Fruit fly (Drosophila melanogaster) whole organism, wandering third instar larva: Measurements from ENCODE around the gene Dscam4.

ENCODE experiments used
- Abd-B ChIP-seq: fragments of >200 bp; optimal IDR thresholded peaks from 2 replicates; lab custom pipeline; 2017; ENCODE audit warnings: missing biosample characterization, missing genetic modification characterization
- CG32264 ChIP-seq: fragments of 200-800 bp; sonication (Bioruptor generic); optimal IDR thresholded peaks from 2 replicates; lab custom pipeline; 2016; ENCODE audit warnings: missing biosample characterization, missing genetic modification characterization
- CG9705 ChIP-seq: fragments of 200-800 bp; sonication (Bioruptor generic); optimal IDR thresholded peaks from 2 replicates; lab custom pipeline; 2018; ENCODE audit warnings: missing biosample characterization, mild to moderate bottlenecking, missing genetic modification characterization
- CrebA ChIP-seq: fragments of 200-800 bp; sonication (Bioruptor generic); optimal IDR thresholded peaks from 2 replicates; lab custom pipeline; 2016; ENCODE audit warnings: missing biosample characterization, mild to moderate bottlenecking, missing genetic modification characterization, borderline replicate concordance
- Dfd ChIP-seq: fragments of >200 bp; optimal IDR thresholded peaks from 2 replicates; lab custom pipeline; 2017; ENCODE audit warnings: missing biosample characterization, missing genetic modification characterization
- Dif ChIP-seq: fragments of 200-275, 200-300 bp; sonication (Bioruptor generic); optimal IDR thresholded peaks from 2 replicates; lab custom pipeline; 2018; ENCODE audit warnings: missing biosample characterization, missing genetic modification characterization; ENCODE audit not compliant: partially characterized antibody
- GATAd ChIP-seq: sonication (Bioruptor generic); optimal IDR thresholded peaks from 2 replicates; lab custom pipeline; 2016; ENCODE audit warnings: missing biosample characterization, missing genetic modification characterization
- HLH106 ChIP-seq: fragments of 200-800 bp; optimal IDR thresholded peaks from 3 replicates; lab custom pipeline; 2019; ENCODE audit warnings: missing biosample characterization, mild to moderate bottlenecking, missing genetic modification characterization, moderate library complexity
- Hnf4 ChIP-seq: fragments of 200-800 bp; sonication (Bioruptor generic); optimal IDR thresholded peaks from 2 replicates; lab custom pipeline; 2016; ENCODE audit warnings: missing biosample characterization, mild to moderate bottlenecking, missing genetic modification characterization
- Hr78 ChIP-seq: fragments of >200 bp; optimal IDR thresholded peaks from 2 replicates; lab custom pipeline; 2017; ENCODE audit warnings: missing biosample characterization, missing genetic modification characterization
- Hr83 ChIP-seq: fragments of 200-300 bp; sonication (Bioruptor generic); optimal IDR thresholded peaks from 2 replicates; lab custom pipeline; 2016; ENCODE audit warnings: missing biosample characterization, mild to moderate bottlenecking, missing genetic modification characterization, moderate library complexity; ENCODE audit not compliant: poor library complexity, severe bottlenecking
- Jra ChIP-seq: sonication (Bioruptor generic); optimal IDR thresholded peaks from 2 replicates; lab custom pipeline; 2016; ENCODE audit warnings: missing biosample characterization, missing genetic modification characterization
- Mio ChIP-seq: sonication (Bioruptor generic); optimal IDR thresholded peaks from 2 replicates; lab custom pipeline; 2016; ENCODE audit warnings: missing biosample characterization, missing genetic modification characterization
- Myc ChIP-seq: fragments of >200 bp; optimal IDR thresholded peaks from 2 replicates; lab custom pipeline; 2017
- N ChIP-seq: fragments of >200 bp; optimal IDR thresholded peaks from 2 replicates; lab custom pipeline; 2018; ENCODE audit warnings: missing biosample characterization, missing external identifiers, missing genetic modification characterization
- OdsH ChIP-seq: fragments of 200-800 bp; sonication (Bioruptor generic); optimal IDR thresholded peaks from 2 replicates; lab custom pipeline; 2016; ENCODE audit warnings: missing biosample characterization, mild to moderate bottlenecking, missing genetic modification characterization
- Rel ChIP-seq, 2 experiments: fragments of 200-800 bp; sonication (Bioruptor generic) in 1 of 2; optimal IDR thresholded peaks; 2 replicates in 1 of 2; 3 replicates in 1 of 2; lab custom pipeline; 2016 to 2019; ENCODE audit warnings: mild to moderate bottlenecking in 2 of 2, missing biosample characterization in 2 of 2, missing genetic modification characterization in 2 of 2, moderate library complexity in 1 of 2
- Sp1 ChIP-seq: fragments of 200-800 bp; sonication (Bioruptor generic); optimal IDR thresholded peaks from 3 replicates; lab custom pipeline; 2019; ENCODE audit warnings: missing biosample characterization, mild to moderate bottlenecking, missing genetic modification characterization, moderate library complexity
- Vsx2 ChIP-seq: fragments of 200-300, 225-300 bp; sonication (Bioruptor generic); optimal IDR thresholded peaks from 2 replicates; lab custom pipeline; 2018; ENCODE audit warnings: missing biosample characterization, missing genetic modification characterization; ENCODE audit not compliant: partially characterized antibody
- br ChIP-seq: fragments of 200-800 bp; sonication (Bioruptor generic); optimal IDR thresholded peaks from 2 replicates; lab custom pipeline; 2016; ENCODE audit warnings: missing biosample characterization, missing genetic modification characterization
- brk ChIP-seq: fragments of 200-800 bp; sonication (Bioruptor generic); optimal IDR thresholded peaks from 2 replicates; lab custom pipeline; 2016; ENCODE audit warnings: missing biosample characterization, mild to moderate bottlenecking, missing genetic modification characterization
- dl ChIP-seq, 2 experiments: fragments of 175-275, 200-275 bp in 1 of 2; fragments of 200-275 bp in 1 of 2; sonication (Bioruptor generic); optimal IDR thresholded peaks; lab custom pipeline; 2018; ENCODE audit warnings: mild to moderate bottlenecking in 2 of 2, missing biosample characterization in 2 of 2, missing genetic modification characterization in 2 of 2, moderate library complexity in 2 of 2; ENCODE audit not compliant: partially characterized antibody in 2 of 2, insufficient read depth in 1 of 2
- dmrt93B ChIP-seq: fragments of 200-800 bp; sonication (Bioruptor generic); optimal IDR thresholded peaks from 2 replicates; lab custom pipeline; 2018; ENCODE audit warnings: missing biosample characterization, mild to moderate bottlenecking, missing genetic modification characterization
- dsf ChIP-seq: sonication (Bioruptor generic); optimal IDR thresholded peaks from 2 replicates; lab custom pipeline; 2016; ENCODE audit warnings: missing biosample characterization, missing genetic modification characterization, borderline replicate concordance
- ey ChIP-seq: fragments of 200-800 bp; sonication (Bioruptor generic); optimal IDR thresholded peaks from 2 replicates; lab custom pipeline; 2016; ENCODE audit warnings: missing biosample characterization, missing genetic modification characterization
- foxo ChIP-seq, 2 experiments: fragments of 200-800 bp; sonication (Bioruptor generic); optimal IDR thresholded peaks; 2 replicates in 1 of 2; 3 replicates in 1 of 2; lab custom pipeline; 2016 to 2017; ENCODE audit warnings: missing biosample characterization in 2 of 2, missing genetic modification characterization in 2 of 2
- fru ChIP-seq: fragments of 200-800 bp; sonication (Bioruptor generic); optimal IDR thresholded peaks from 3 replicates; lab custom pipeline; 2016; ENCODE audit warnings: missing biosample characterization, mild to moderate bottlenecking, missing genetic modification characterization
- h ChIP-seq: fragments of 200-800 bp; sonication (Bioruptor generic); optimal IDR thresholded peaks from 3 replicates; lab custom pipeline; 2016; ENCODE audit warnings: missing biosample characterization, mild to moderate bottlenecking, missing genetic modification characterization
- jim ChIP-seq: fragments of 175-275, 200-325 bp; sonication (Bioruptor generic); optimal IDR thresholded peaks from 2 replicates; lab custom pipeline; 2016; ENCODE audit warnings: missing biosample characterization, mild to moderate bottlenecking, missing genetic modification characterization
- lola ChIP-seq: fragments of >200 bp; optimal IDR thresholded peaks from 2 replicates; lab custom pipeline; 2017; ENCODE audit warnings: missing biosample characterization, missing genetic modification characterization
- pan ChIP-seq: fragments of >200 bp; optimal IDR thresholded peaks from 2 replicates; lab custom pipeline; 2017
- psq ChIP-seq: fragments of 200-800 bp; sonication (Bioruptor generic); optimal IDR thresholded peaks from 3 replicates; lab custom pipeline; 2017; ENCODE audit warnings: missing biosample characterization, mild to moderate bottlenecking, missing genetic modification characterization, moderate library complexity
- rgr ChIP-seq: fragments of 200-800 bp; sonication (Bioruptor generic); optimal IDR thresholded peaks from 3 replicates; lab custom pipeline; 2016; ENCODE audit warnings: missing biosample characterization, mild to moderate bottlenecking, missing genetic modification characterization
- sage ChIP-seq: fragments of 200-800 bp; sonication (Bioruptor generic); optimal IDR thresholded peaks from 2 replicates; lab custom pipeline; 2016; ENCODE audit warnings: missing biosample characterization, mild to moderate bottlenecking, missing genetic modification characterization
- sv ChIP-seq: fragments of 200-800 bp; sonication (Bioruptor generic); optimal IDR thresholded peaks from 3 replicates; lab custom pipeline; 2016; ENCODE audit warnings: missing biosample characterization, missing genetic modification characterization
- tai ChIP-seq: sonication (Bioruptor generic); optimal IDR thresholded peaks from 2 replicates; lab custom pipeline; 2016; ENCODE audit warnings: missing biosample characterization, missing genetic modification characterization
- usp ChIP-seq: fragments of >200 bp; optimal IDR thresholded peaks from 2 replicates; lab custom pipeline; 2017; ENCODE audit warnings: missing biosample characterization, missing genetic modification characterization
- woc ChIP-seq: sonication (Bioruptor generic); optimal IDR thresholded peaks from 2 replicates; lab custom pipeline; 2016; ENCODE audit warnings: missing biosample characterization, mild to moderate bottlenecking, missing genetic modification characterization

Dscam4 gene

dm6 chr3L:8284651-8285050 lies 46.2 kb downstream of the Dscam4 start:
- TF ChIP-seq Rel (GFP tag; optimal IDR thresholded peaks at IDR 0.05; lab: Kevin White, UChicago) (no peak), Rel (tag; optimal IDR thresholded peaks at IDR 0.05; lab: Kevin White, UChicago) (no peak), woc (GFP tag; lab: Kevin White, UChicago) (peak; percentile 12), brk (GFP tag; lab: Kevin White, UChicago) (no peak), dsf (GFP tag; lab: Kevin White, UChicago) (no peak), Sp1 (GFP tag; lab: Kevin White, UChicago) (peak; percentile 29), CrebA (GFP tag; lab: Kevin White, UChicago) (no peak), pan (lab: Kevin White, UChicago) (no peak), Myc (no peak), CG9705 (no peak), Abd-B (GFP tag; lab: Kevin White, UChicago) (no peak), h (GFP tag; lab: Kevin White, UChicago) (peak; percentile 64), rgr (GFP tag; lab: Kevin White, UChicago) (peak; percentile 35), dl (GFP tag; optimal IDR thresholded peaks at IDR 0.05; lab: Kevin White, UChicago; ENCODE audit: insufficient read depth in 1 of 2, partially characterized antibody in 2 of 2) (no peak), jim (GFP tag; lab: Kevin White, UChicago) (no peak), Dfd (GFP tag; lab: Kevin White, UChicago) (no peak), Hnf4 (GFP tag; lab: Kevin White, UChicago) (no peak), usp (no peak), Hr78 (no peak), Mio (GFP tag; lab: Kevin White, UChicago) (no peak), foxo (GFP tag; optimal IDR thresholded peaks at IDR 0.05; lab: Kevin White, UChicago) (peak in 1 of 2 experiments; percentile 49), N (GFP tag; lab: Kevin White, UChicago) (no peak), lola (GFP tag; lab: Kevin White, UChicago) (no peak), sv (GFP tag; lab: Kevin White, UChicago) (no peak), OdsH (GFP tag; lab: Kevin White, UChicago) (peak; percentile 20), GATAd (GFP tag; lab: Kevin White, UChicago) (no peak), CG32264 (GFP tag; lab: Kevin White, UChicago) (no peak), Dif (GFP tag; lab: Kevin White, UChicago) (no peak), tai (GFP tag; lab: Kevin White, UChicago) (no peak), fru (peak; percentile 30), psq (GFP tag; lab: Kevin White, UChicago) (no peak), sage (no peak), Jra (GFP tag; lab: Kevin White, UChicago) (no peak), Vsx2 (GFP tag; lab: Kevin White, UChicago) (no peak), dmrt93B (GFP tag; lab: Kevin White, UChicago) (peak; percentile 35), ey (GFP tag; lab: Kevin White, UChicago) (peak; percentile 38), br (no peak), HLH106 (tag; lab: Kevin White, UChicago) (peak; percentile 54), Hr83 (GFP tag; lab: Kevin White, UChicago) (no peak)

- no peak for TF ChIP-seq lola (GFP tag; lab: Kevin White, UChicago)
- no peak for TF ChIP-seq fru
- TF ChIP-seq GATAd (GFP tag; lab: Kevin White, UChicago), result no peak
- TF ChIP-seq HLH106 (tag; lab: Kevin White, UChicago), result no peak
- no peak for TF ChIP-seq CG9705
- no peak for TF ChIP-seq sv (GFP tag; lab: Kevin White, UChicago)
- TF ChIP-seq Myc, result no peak
- TF ChIP-seq Hr78, result no peak
- TF ChIP-seq brk (GFP tag; lab: Kevin White, UChicago), result no peak
- TF ChIP-seq Mio (GFP tag; lab: Kevin White, UChicago), result no peak
- TF ChIP-seq CrebA (GFP tag; lab: Kevin White, UChicago), result no peak
- no peak for TF ChIP-seq Sp1 (GFP tag; lab: Kevin White, UChicago)
- TF ChIP-seq dl (GFP tag; optimal IDR thresholded peaks at IDR 0.05; lab: Kevin White, UChicago; ENCODE audit: insufficient read depth in 1 of 2, partially characterized antibody in 2 of 2), result no peak
- no peak for TF ChIP-seq usp
- TF ChIP-seq h (GFP tag; lab: Kevin White, UChicago), result no peak
- no peak for TF ChIP-seq pan (lab: Kevin White, UChicago)
- TF ChIP-seq, all 38 proteins: peak for 0
Measured at dm6 chr3L:8285291-8285690, 46.8 kb downstream of the Dscam4 start.
